Fruit fly (Drosophila melanogaster): ENCODE results near the gene tws.

Gene tws

dm6 chr3R:10170356-10170876 is 30.8 kb upstream of the tws start, which contains the start of gene Best1 (continued):
- TF ChIP-seq lz (GFP tag; optimal IDR thresholded peaks at IDR 0.05): peak; percentile 89
- peak; percentile 92 for TF ChIP-seq CG6792 (GFP tag; optimal IDR thresholded peaks at IDR 0.05)
- TF ChIP-seq CG10631 (GFP tag; optimal IDR thresholded peaks at IDR 0.05): peak; percentile 93
- peak; percentile 69 for TF ChIP-seq fd59A (GFP tag; optimal IDR thresholded peaks at IDR 0.05)
- peak; percentile 71 for TF ChIP-seq fd85E (GFP tag; optimal IDR thresholded peaks at IDR 0.05)
- TF ChIP-seq Eip75B (GFP tag; optimal IDR thresholded peaks at IDR 0.05): peak; percentile 81
- peak; percentile 91 for TF ChIP-seq net (GFP tag; optimal IDR thresholded peaks at IDR 0.05)
- TF ChIP-seq spab (GFP tag; optimal IDR thresholded peaks at IDR 0.05): peak; percentile 82
- TF ChIP-seq dac (GFP tag; optimal IDR thresholded peaks at IDR 0.05): peak; percentile 87
- TF ChIP-seq CG8119 (GFP tag; IDR thresholded peaks at IDR 0.05): peak; percentile 93
- peak; percentile 95 for TF ChIP-seq esn (GFP tag; optimal IDR thresholded peaks at IDR 0.05)
- TF ChIP-seq CG4318 (GFP tag; optimal IDR thresholded peaks at IDR 0.05): peak; percentile 80
- TF ChIP-seq Ets96B (tag; optimal IDR thresholded peaks at IDR 0.05): peak; percentile 85
- peak; percentile 80 for TF ChIP-seq fkh (GFP tag; optimal IDR thresholded peaks at IDR 0.05)
- peak; percentile 70 for TF ChIP-seq Sox15 (GFP tag; optimal IDR thresholded peaks at IDR 0.05)
- peak; percentile 73 for TF ChIP-seq Eip93F (GFP tag; optimal IDR thresholded peaks at IDR 0.05)
- peak; percentile 82 for TF ChIP-seq CG31627 (GFP tag; optimal IDR thresholded peaks at IDR 0.05)
- TF ChIP-seq achi (GFP tag; optimal IDR thresholded peaks at IDR 0.05): peak; percentile 94
- peak; percentile 65 to 77 for TF ChIP-seq salr (GFP tag; optimal IDR thresholded peaks at IDR 0.05)

DNA sequence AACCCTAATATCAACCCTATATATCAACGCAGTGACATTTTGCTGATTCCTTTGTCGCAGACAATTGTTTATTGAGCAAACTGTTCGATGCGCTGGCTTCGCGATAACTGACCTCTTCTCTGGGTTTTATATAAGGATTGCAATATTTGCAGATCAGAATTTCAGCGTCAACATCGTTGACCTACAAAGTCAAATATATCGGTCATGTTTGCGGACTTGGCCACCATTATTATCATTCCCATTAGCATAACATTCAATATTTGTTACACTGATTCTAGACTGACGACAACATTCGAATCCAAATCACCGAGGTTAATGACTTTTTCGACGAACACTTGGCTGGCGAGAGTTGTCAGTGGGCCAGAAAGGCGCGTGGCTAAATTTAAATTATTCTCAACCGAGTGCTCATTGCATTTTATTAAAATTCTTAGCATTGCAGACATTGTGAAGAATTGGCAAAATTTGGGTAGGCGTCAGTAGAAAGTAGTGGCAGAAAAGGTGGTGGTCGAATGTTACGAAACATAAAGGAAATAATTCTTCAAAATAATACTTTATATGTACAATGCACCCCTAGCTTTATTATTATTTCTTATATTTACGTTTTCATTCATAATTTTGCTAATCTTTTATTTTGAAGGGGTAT is 29.7 kb upstream of the tws start:
- TF ChIP-seq dac (GFP tag; optimal IDR thresholded peaks at IDR 0.05) (no peak), esn (GFP tag; optimal IDR thresholded peaks at IDR 0.05) (peak; percentile 16), Hr4 (GFP tag; optimal IDR thresholded peaks at IDR 0.05) (peak; percentile 9), Ets21C (GFP tag; optimal IDR thresholded peaks at IDR 0.05) (no peak), CG8319 (GFP tag; optimal IDR thresholded peaks at IDR 0.05) (no peak), CG6792 (GFP tag; optimal IDR thresholded peaks at IDR 0.05) (no peak), net (GFP tag; optimal IDR thresholded peaks at IDR 0.05) (no peak), Hr38 (GFP tag; optimal IDR thresholded peaks at IDR 0.05) (no peak), CG3919 (GFP tag; optimal IDR thresholded peaks at IDR 0.05) (no peak), fkh (GFP tag; optimal IDR thresholded peaks at IDR 0.05) (peak; percentile 44), Sox14 (GFP tag; optimal IDR thresholded peaks at IDR 0.05) (no peak), eg (GFP tag; IDR thresholded peaks at IDR 0.05) (no peak), Hr39 (GFP tag; optimal IDR thresholded peaks at IDR 0.05) (no peak), pdm3 (GFP tag; optimal IDR thresholded peaks at IDR 0.05) (no peak), Smox (GFP tag; optimal IDR thresholded peaks at IDR 0.05) (no peak), fd59A (GFP tag; optimal IDR thresholded peaks at IDR 0.05) (no peak), acj6 (GFP tag; optimal IDR thresholded peaks at IDR 0.05) (no peak), Eip78C (GFP tag) (no peak), CG16779 (tag; optimal IDR thresholded peaks at IDR 0.05) (no peak), CG6854 (GFP tag; optimal IDR thresholded peaks at IDR 0.05) (peak; percentile 29), CG1621 (tag; optimal IDR thresholded peaks at IDR 0.05) (no peak), CG31627 (GFP tag; optimal IDR thresholded peaks at IDR 0.05) (no peak), OdsH (GFP tag; optimal IDR thresholded peaks at IDR 0.05) (no peak), achi (GFP tag; optimal IDR thresholded peaks at IDR 0.05) (no peak), CG9139 (GFP tag; optimal IDR thresholded peaks at IDR 0.05) (no peak), Blimp-1 (GFP tag; optimal IDR thresholded peaks at IDR 0.05) (no peak), topi (GFP tag; optimal IDR thresholded peaks at IDR 0.05) (no peak), Eip93F (GFP tag; optimal IDR thresholded peaks at IDR 0.05) (no peak), CG32006 (GFP tag; optimal IDR thresholded peaks at IDR 0.05) (no peak), Sox15 (GFP tag; optimal IDR thresholded peaks at IDR 0.05) (no peak), salr (GFP tag; optimal IDR thresholded peaks at IDR 0.05) (no peak), Lpt (GFP tag; optimal IDR thresholded peaks at IDR 0.05) (no peak), CG6163 (GFP tag; IDR thresholded peaks at IDR 0.05) (0 out of 3 replicates have a peak, but pooled peaks have one; percentile 8), CG10669 (GFP tag; optimal IDR thresholded peaks at IDR 0.05) (no peak), CG15336 (GFP tag; IDR thresholded peaks at IDR 0.05) (no peak), fd85E (GFP tag; optimal IDR thresholded peaks at IDR 0.05) (no peak)

Measured in whole organism, prepupa.